Fruit fly (Drosophila melanogaster) whole organism, embryonic: ENCODE results near the gene CG18473.

ENCODE experiments used
- Abd-B ChIP-seq: fragments of 200-800 bp; sonication (Bioruptor generic); optimal IDR thresholded peaks from 2 replicates; lab custom pipeline; 2018; ENCODE audit warnings: missing biosample characterization, mild to moderate bottlenecking, missing genetic modification characterization, moderate library complexity
- Atf-2 ChIP-seq: fragments of 200-800 bp; sonication (Bioruptor generic); optimal IDR thresholded peaks from 2 replicates; lab custom pipeline; 2016; ENCODE audit warnings: missing biosample characterization, missing genetic modification characterization
- CG12219 ChIP-seq: fragments of 200-800 bp; sonication (Bioruptor generic); optimal IDR thresholded peaks from 3 replicates; lab custom pipeline; 2018; ENCODE audit warnings: missing biosample characterization, mild to moderate bottlenecking, missing genetic modification characterization
- CG13775 ChIP-seq: fragments of 200-800 bp; sonication (Bioruptor generic); optimal IDR thresholded peaks from 3 replicates; lab custom pipeline; 2017; ENCODE audit warnings: missing biosample characterization, mild to moderate bottlenecking, missing genetic modification characterization
- CG14710 ChIP-seq: fragments of 200-800 bp; sonication (Bioruptor generic); optimal IDR thresholded peaks from 3 replicates; lab custom pipeline; 2019; ENCODE audit warnings: missing biosample characterization, mild to moderate bottlenecking, missing genetic modification characterization, moderate library complexity
- CG15514 ChIP-seq: fragments of 200-800 bp; sonication (Bioruptor generic); optimal IDR thresholded peaks from 3 replicates; lab custom pipeline; 2017; ENCODE audit warnings: missing biosample characterization, missing genetic modification characterization, mild to moderate bottlenecking, moderate library complexity, missing genetic modification reagents
- CG17829 ChIP-seq: fragments of 200-800 bp; optimal IDR thresholded peaks from 2 replicates; lab custom pipeline; 2019; ENCODE audit warnings: missing biosample characterization, mild to moderate bottlenecking, missing genetic modification characterization, moderate library complexity
- CG18764 ChIP-seq: fragments of 200-800 bp; sonication (Bioruptor generic); optimal IDR thresholded peaks from 3 replicates; lab custom pipeline; 2016; ENCODE audit warnings: missing biosample characterization, missing genetic modification characterization
- CG2199 ChIP-seq: fragments of 200-800 bp; sonication (Bioruptor generic); IDR thresholded peaks from 3 replicates; pipeline ENCODE4 v1.3.6; 2022; ENCODE audit warnings: missing biosample characterization, missing genetic modification characterization
- CG32767 ChIP-seq: fragments of 200-800 bp; sonication (Bioruptor generic); IDR thresholded peaks from 2 replicates; pipeline ENCODE4 v1.3.6; 2022; ENCODE audit warnings: missing biosample characterization, missing genetic modification characterization
- CG6683 ChIP-seq: fragments of 200-800 bp; sonication (Bioruptor generic); optimal IDR thresholded peaks from 2 replicates; lab custom pipeline; 2017; ENCODE audit warnings: missing biosample characterization, mild to moderate bottlenecking, missing genetic modification characterization, missing genetic modification reagents
- CG7271 ChIP-seq: fragments of 200-800 bp; sonication (Bioruptor generic); optimal IDR thresholded peaks from 2 replicates; lab custom pipeline; 2018; ENCODE audit warnings: missing biosample characterization, mild to moderate bottlenecking, missing genetic modification characterization, moderate library complexity
- CG7357 ChIP-seq: fragments of 200-800 bp; sonication (Bioruptor generic); IDR thresholded peaks from 3 replicates; pipeline ENCODE4 v1.3.6; 2022; ENCODE audit warnings: missing biosample characterization, missing genetic modification characterization
- CG8290 ChIP-seq, 3 experiments: fragments of 200-800 bp; sonication (Bioruptor generic); optimal IDR thresholded peaks; 2 replicates each; lab custom pipeline; 2016 to 2019; ENCODE audit warnings: missing biosample characterization in 3 of 3, missing genetic modification characterization in 3 of 3, mild to moderate bottlenecking in 2 of 3, moderate library complexity in 1 of 3
- CkIIα-i1 ChIP-seq: fragments of 200-800 bp; sonication (Bioruptor generic); IDR thresholded peaks from 2 replicates; pipeline ENCODE4 v1.3.6; 2022; ENCODE audit warnings: missing biosample characterization, missing genetic modification characterization
- Drgx ChIP-seq: fragments of 200-800 bp; sonication (Bioruptor generic); IDR thresholded peaks from 2 replicates; pipeline ENCODE4 v1.3.6; 2022; ENCODE audit warnings: missing biosample characterization, missing genetic modification characterization
- HLH3B ChIP-seq: fragments of 200-800 bp; sonication (Bioruptor generic); IDR thresholded peaks from 2 replicates; pipeline ENCODE4 v1.3.6; 2022; ENCODE audit warnings: missing biosample characterization, missing genetic modification characterization
- HLH54F ChIP-seq: fragments of 200-800 bp; sonication (Bioruptor generic); optimal IDR thresholded peaks from 3 replicates; lab custom pipeline; 2016; ENCODE audit warnings: missing biosample characterization, missing genetic modification characterization
- Hand ChIP-seq: fragments of 200-800 bp; sonication (Bioruptor generic); optimal IDR thresholded peaks from 2 replicates; lab custom pipeline; 2017; ENCODE audit warnings: mild to moderate bottlenecking, missing biosample characterization, missing genetic modification reagents, missing genetic modification characterization
- Kr ChIP-seq: fragments of 200-800 bp; sonication (Bioruptor generic); optimal IDR thresholded peaks from 2 replicates; lab custom pipeline; 2017; ENCODE audit warnings: missing biosample characterization, mild to moderate bottlenecking, missing genetic modification characterization
- Lhr ChIP-seq: fragments of 200-800 bp; sonication (Bioruptor generic); optimal IDR thresholded peaks from 3 replicates; lab custom pipeline; 2017; ENCODE audit warnings: mild to moderate bottlenecking, missing biosample characterization, missing genetic modification reagents, missing genetic modification characterization
- Lim3 ChIP-seq: fragments of 200-800 bp; sonication (Bioruptor generic); IDR thresholded peaks from 2 replicates; pipeline ENCODE4 v1.3.6; 2022; ENCODE audit warnings: missing biosample characterization, missing genetic modification characterization
- Meics ChIP-seq: fragments of 200-800 bp; sonication (Bioruptor generic); optimal IDR thresholded peaks from 2 replicates; lab custom pipeline; 2017; ENCODE audit warnings: missing biosample characterization, mild to moderate bottlenecking, missing genetic modification characterization
- NC2α ChIP-seq: fragments of 200-800 bp; sonication (Bioruptor generic); optimal IDR thresholded peaks from 2 replicates; lab custom pipeline; 2016; ENCODE audit warnings: missing biosample characterization, missing genetic modification characterization
- NK7.1 ChIP-seq: fragments of 200-800 bp; sonication (Bioruptor generic); optimal IDR thresholded peaks from 3 replicates; lab custom pipeline; 2016; ENCODE audit warnings: missing biosample characterization, missing genetic modification characterization
- Opbp ChIP-seq: fragments of 200-800 bp; sonication (Bioruptor generic); IDR thresholded peaks from 3 replicates; pipeline ENCODE4 v1.3.6; 2022; ENCODE audit warnings: missing biosample characterization, missing genetic modification characterization; ENCODE audit not compliant: partially characterized antibody
- Optix ChIP-seq: fragments of 200-800 bp; sonication (Bioruptor generic); IDR thresholded peaks from 3 replicates; pipeline ENCODE4 v1.3.6; 2022; ENCODE audit warnings: missing biosample characterization, missing genetic modification characterization
- Xbp1 ChIP-seq: fragments of 200-800 bp; sonication (Bioruptor generic); optimal IDR thresholded peaks from 3 replicates; lab custom pipeline; 2016; ENCODE audit warnings: missing biosample characterization, mild to moderate bottlenecking, missing genetic modification characterization
- ab ChIP-seq: fragments of 200-800 bp; sonication (Bioruptor generic); optimal IDR thresholded peaks from 2 replicates; lab custom pipeline; 2016; ENCODE audit warnings: missing biosample characterization, missing genetic modification characterization
- al ChIP-seq: fragments of 200-800 bp; sonication (Bioruptor generic); IDR thresholded peaks from 2 replicates; pipeline ENCODE4 v1.3.6; 2022; ENCODE audit warnings: missing biosample characterization, missing genetic modification characterization
- amos ChIP-seq: fragments of 200-800 bp; sonication (Bioruptor generic); IDR thresholded peaks from 2 replicates; pipeline ENCODE4 v1.3.6; 2022; ENCODE audit warnings: missing biosample characterization, missing genetic modification characterization; ENCODE audit not compliant: partially characterized antibody
- chn ChIP-seq: fragments of 200-800 bp; sonication (Bioruptor generic); optimal IDR thresholded peaks from 2 replicates; lab custom pipeline; 2016; ENCODE audit warnings: missing biosample characterization, missing genetic modification characterization
- dati ChIP-seq: fragments of 200-800 bp; sonication (Bioruptor generic); IDR thresholded peaks from 2 replicates; pipeline ENCODE4 v1.3.6; 2022; ENCODE audit warnings: missing biosample characterization, missing genetic modification characterization
- dpn ChIP-seq, 2 experiments: fragments of 200-800 bp; sonication (Bioruptor generic); optimal IDR thresholded peaks; 3 replicates each; lab custom pipeline; 2016; ENCODE audit warnings: missing biosample characterization in 2 of 2, missing genetic modification characterization in 2 of 2
- esg ChIP-seq: fragments of 200-800 bp; sonication (Bioruptor generic); conservative IDR thresholded peaks from 2 replicates; pipeline ENCODE4 v1.3.6; 2022; ENCODE audit warnings: missing biosample characterization, missing genetic modification characterization
- fru ChIP-seq: fragments of >200 bp; optimal IDR thresholded peaks from 2 replicates; lab custom pipeline; 2017
- hth ChIP-seq: fragments of >200 bp; optimal IDR thresholded peaks from 2 replicates; lab custom pipeline; 2017; ENCODE audit warnings: inconsistent platforms
- insv ChIP-seq, 2 experiments: fragments of 200-800 bp; sonication (Bioruptor generic); optimal IDR thresholded peaks; 3 replicates each; lab custom pipeline; 2016 to 2018; ENCODE audit warnings: missing biosample characterization in 2 of 2, missing genetic modification characterization in 2 of 2
- kni ChIP-seq: fragments of 200-800 bp; sonication (Bioruptor generic); optimal IDR thresholded peaks from 3 replicates; lab custom pipeline; 2017; ENCODE audit warnings: mild to moderate bottlenecking, missing biosample characterization, missing genetic modification reagents, missing genetic modification characterization
- lmd ChIP-seq: fragments of 200-800 bp; sonication (Bioruptor generic); IDR thresholded peaks from 2 replicates; pipeline ENCODE4 v1.3.6; 2022; ENCODE audit warnings: missing biosample characterization, missing genetic modification characterization
- mld ChIP-seq: fragments of 200-800 bp; sonication (Bioruptor generic); IDR thresholded peaks from 3 replicates; pipeline ENCODE4 v1.3.6; 2022; ENCODE audit warnings: missing biosample characterization, missing genetic modification characterization; ENCODE audit not compliant: partially characterized antibody
- psq ChIP-seq: fragments of 200-800 bp; sonication (Bioruptor generic); optimal IDR thresholded peaks from 2 replicates; lab custom pipeline; 2017; ENCODE audit warnings: missing biosample characterization, missing genetic modification characterization
- ro ChIP-seq: fragments of 200-800 bp; sonication (Bioruptor generic); IDR thresholded peaks from 2 replicates; pipeline ENCODE4 v1.3.6; 2022; ENCODE audit warnings: missing biosample characterization, missing genetic modification characterization
- run ChIP-seq: fragments of 200-800 bp; sonication (Bioruptor generic); optimal IDR thresholded peaks from 3 replicates; lab custom pipeline; 2018; ENCODE audit warnings: missing biosample characterization, mild to moderate bottlenecking, missing genetic modification characterization
- sc ChIP-seq, 3 experiments: fragments of >200 bp in 2 of 3; fragments of 200-800 bp in 1 of 3; sonication (Bioruptor generic) in 1 of 3; optimal IDR thresholded peaks; 2 replicates in 2 of 3; 3 replicates in 1 of 3; lab custom pipeline; 2017; ENCODE audit warnings: mild to moderate bottlenecking in 1 of 3, missing biosample characterization in 1 of 3, missing genetic modification characterization in 1 of 3, missing genetic modification reagents in 1 of 3
- schlank ChIP-seq: fragments of 200-800 bp; sonication (Bioruptor generic); optimal IDR thresholded peaks from 2 replicates; lab custom pipeline; 2018; ENCODE audit warnings: missing biosample characterization, mild to moderate bottlenecking, missing genetic modification characterization
- ttk ChIP-seq: fragments of 200-800 bp; sonication (Bioruptor generic); IDR thresholded peaks from 2 replicates; pipeline ENCODE4 v2.1.2; 2022; ENCODE audit warnings: missing biosample characterization, missing genetic modification characterization
- vvl ChIP-seq: fragments of 200-800 bp; sonication (Bioruptor generic); IDR thresholded peaks from 2 replicates; pipeline ENCODE4 v1.3.6; 2022; ENCODE audit warnings: missing biosample characterization, missing genetic modification characterization
- z ChIP-seq: fragments of 200-800 bp; sonication (Bioruptor generic); IDR thresholded peaks from 3 replicates; pipeline ENCODE4 v1.3.6; 2022; ENCODE audit warnings: missing biosample characterization, missing genetic modification characterization

The CG18473 gene

dm6 chr3R:9351415-9352379 is 11.4 kb upstream of the CG18473 start (continued):
- peak; percentile 63 to 71 for TF ChIP-seq dpn (GFP tag; optimal IDR thresholded peaks at IDR 0.05; lab: Kevin White, UChicago)
- no peak for TF ChIP-seq Kr (GFP tag; lab: Kevin White, UChicago)
- peak; percentile 55; the same call in 1 of the 3 replicates for TF ChIP-seq CG7357 (GFP tag; lab: Robert Waterston, UW)
- no peak for TF ChIP-seq CG14710 (tag; lab: Kevin White, UChicago)
- TF ChIP-seq CG13775 (GFP tag; lab: Kevin White, UChicago) = peak; percentile 53
- TF ChIP-seq CG32767 = no peak
- no peak for TF ChIP-seq insv (GFP tag; optimal IDR thresholded peaks at IDR 0.05; lab: Kevin White, UChicago)
- peak; percentile 38 for TF ChIP-seq chn
- TF ChIP-seq NK7.1 = peak; percentile 53
- no peak for TF ChIP-seq CkIIα-i1
- TF ChIP-seq hth (lab: Kevin White, UChicago) = no peak
- TF ChIP-seq al (GFP tag; lab: Robert Waterston, UW) = no peak
- TF ChIP-seq ttk (GFP tag; lab: Robert Waterston, UW) = no peak
- TF ChIP-seq CG8290 (GFP tag; optimal IDR thresholded peaks at IDR 0.05; lab: Kevin White, UChicago) = no peak
- TF ChIP-seq CG8290 (tag; optimal IDR thresholded peaks at IDR 0.05; lab: Kevin White, UChicago) = peak in 1 of 2 experiments; percentile 22
- no peak for TF ChIP-seq lmd (GFP tag; lab: Robert Waterston, UW)
- TF ChIP-seq CG2199 = no peak
- TF ChIP-seq CG18764 (GFP tag; lab: Kevin White, UChicago) = peak; percentile 30
- no peak for TF ChIP-seq esg
- no peak for TF ChIP-seq Lim3
- no peak for TF ChIP-seq CG6683 (GFP tag; lab: Kevin White, UChicago)
- TF ChIP-seq NC2α = peak; percentile 35
- no peak for TF ChIP-seq z (GFP tag; lab: Robert Waterston, UW)
- no peak for TF ChIP-seq mld (GFP tag; lab: Robert Waterston, UW)
- TF ChIP-seq CG15514 (GFP tag; lab: Kevin White, UChicago) = peak; percentile 76
- no peak for TF ChIP-seq ro
- peak; percentile 23 for TF ChIP-seq CG17829
- peak; percentile 14 for TF ChIP-seq ab (GFP tag; lab: Kevin White, UChicago)
- no peak for TF ChIP-seq Drgx
- no peak for TF ChIP-seq CG7271
- TF ChIP-seq kni = no peak
- TF ChIP-seq run = no peak
- TF ChIP-seq Optix = no peak
- peak; percentile 32 for TF ChIP-seq Abd-B (GFP tag; lab: Kevin White, UChicago)
- TF ChIP-seq schlank (tag; lab: Kevin White, UChicago) = peak; percentile 57
- TF ChIP-seq Atf-2 (GFP tag; lab: Kevin White, UChicago) = peak; percentile 56
- peak; percentile 71 for TF ChIP-seq Xbp1 (GFP tag; lab: Kevin White, UChicago)
- peak; percentile 55 for TF ChIP-seq Hand (GFP tag; lab: Kevin White, UChicago)
- TF ChIP-seq CG12219 (GFP tag; lab: Kevin White, UChicago) = no peak
- TF ChIP-seq amos (GFP tag; lab: Robert Waterston, UW) = no peak
- no peak for TF ChIP-seq sc (optimal IDR thresholded peaks at IDR 0.05; lab: Kevin White, UChicago)
- TF ChIP-seq sc (GFP tag; optimal IDR thresholded peaks at IDR 0.05; lab: Kevin White, UChicago) = peak; percentile 8
- no peak for TF ChIP-seq psq
- peak; percentile 83 for TF ChIP-seq Meics (GFP tag; lab: Kevin White, UChicago)
- TF ChIP-seq fru (lab: Kevin White, UChicago) = no peak
- no peak for TF ChIP-seq vvl (GFP tag; lab: Robert Waterston, UW)
- no peak for TF ChIP-seq Opbp (GFP tag; lab: Robert Waterston, UW)
- TF ChIP-seq HLH54F (GFP tag; lab: Kevin White, UChicago) = peak; percentile 63
- no peak for TF ChIP-seq HLH3B (GFP tag; lab: Robert Waterston, UW)
- no peak for TF ChIP-seq Lhr (GFP tag; lab: Kevin White, UChicago)
- no peak for TF ChIP-seq dati (GFP tag; lab: Robert Waterston, UW)
